Worm (Caenorhabditis elegans): ENCODE results near the gene F40G12.10.

F40G12.10 gene

ce11 chrV:14334901-14335300 lies 51.6 kb downstream of the F40G12.10 start, which contains the start of gene srm-5:
srm-5 (plus strand) TSS chrV:14335201.
- TF ChIP-seq ham-2 (GFP tag; optimal IDR thresholded peaks at IDR 0.05), result no peak

Measured in whole organism, mixed stage, embryonic.